Worm (Caenorhabditis elegans) whole organism, young adult: Measurements from ENCODE around the gene Y71G10AR.4.
"Not testable (repeated sequence)": the region's sequence is repeated elsewhere in the genome, so short reads cannot be mapped to it uniquely, and the experiment has no call there.

Source experiments
- B0019.2 ChIP-seq: fragments of 200-800 bp; sonication (Bioruptor generic); conservative IDR thresholded peaks from 2 replicates; pipeline ENCODE4 v1.3.6; 2022; ENCODE audit warnings: missing genetic modification reagents, missing genetic modification characterization, missing compliant biosample characterization
- D2030.7 ChIP-seq: fragments of 200-800 bp; sonication (Bioruptor generic); IDR thresholded peaks from 2 replicates; pipeline ENCODE4 v1.3.6; 2022; ENCODE audit warnings: missing genetic modification reagents, missing genetic modification characterization, missing compliant biosample characterization
- F23B12.7 ChIP-seq: sonication (generic microtip); optimal IDR thresholded peaks from 2 replicates; lab custom pipeline; 2017; ENCODE audit warnings: missing genetic modification characterization, mild to moderate bottlenecking, missing compliant biosample characterization, antibody characterized with exemption, moderate library complexity; ENCODE audit not compliant: insufficient read depth
- F33H1.4 ChIP-seq: fragments of 200-800 bp; sonication (Bioruptor generic); IDR thresholded peaks from 2 replicates; pipeline ENCODE4 v1.3.6; 2022; ENCODE audit warnings: missing genetic modification reagents, missing genetic modification characterization, missing compliant biosample characterization
- F37B4.10 ChIP-seq: fragments of 200-800 bp; sonication (Bioruptor generic); IDR thresholded peaks from 2 replicates; pipeline ENCODE4 v1.3.6; 2022; ENCODE audit warnings: missing genetic modification characterization, missing compliant biosample characterization
- F57A8.1 ChIP-seq: fragments of 200-800 bp; sonication (Bioruptor generic); optimal IDR thresholded peaks from 2 replicates; lab custom pipeline; 2018; ENCODE audit warnings: mild to moderate bottlenecking, missing genetic modification characterization, moderate library complexity, missing compliant biosample characterization
- K11D2.4 ChIP-seq: fragments of 200-800 bp; sonication (Bioruptor generic); IDR thresholded peaks from 2 replicates; pipeline ENCODE4 v1.3.6; 2022; ENCODE audit warnings: missing genetic modification reagents, missing genetic modification characterization, missing compliant biosample characterization
- T26A5.8 ChIP-seq: sonication (generic microtip); optimal IDR thresholded peaks from 2 replicates; lab custom pipeline; 2016; ENCODE audit warnings: missing genetic modification characterization, missing compliant biosample characterization
- Y56A3A.18 ChIP-seq: fragments of 200-800 bp; sonication (Bioruptor generic); IDR thresholded peaks from 2 replicates; pipeline ENCODE4 v1.3.6; 2022; ENCODE audit warnings: missing genetic modification reagents, missing genetic modification characterization, missing compliant biosample characterization
- Y67H2A.10 ChIP-seq: fragments of 200-800 bp; sonication (Bioruptor generic); conservative IDR thresholded peaks from 2 replicates; pipeline ENCODE4 v1.3.6; 2022; ENCODE audit warnings: missing genetic modification reagents, missing genetic modification characterization, missing compliant biosample characterization
- Y95B8A.8 ChIP-seq: fragments of 200-800 bp; sonication (Bioruptor generic); IDR thresholded peaks from 2 replicates; pipeline ENCODE4 v1.3.6; 2022; ENCODE audit warnings: missing genetic modification reagents, missing genetic modification characterization, missing compliant biosample characterization
- attf-5 ChIP-seq: fragments of 200-800 bp; sonication (Bioruptor generic); optimal IDR thresholded peaks from 2 replicates; lab custom pipeline; 2018; ENCODE audit warnings: mild to moderate bottlenecking, missing genetic modification characterization, missing compliant biosample characterization
- attf-6 ChIP-seq: fragments of 200-800 bp; sonication (Bioruptor generic); IDR thresholded peaks from 2 replicates; pipeline ENCODE4 v1.3.6; 2022; ENCODE audit warnings: missing genetic modification reagents, missing genetic modification characterization, missing compliant biosample characterization
- bed-2 ChIP-seq: fragments of 200-800 bp; sonication (Bioruptor generic); IDR thresholded peaks from 2 replicates; pipeline ENCODE4 v1.3.6; 2022; ENCODE audit warnings: missing genetic modification reagents, missing genetic modification characterization, missing compliant biosample characterization
- cebp-1 ChIP-seq, 2 experiments: fragments of 200-800 bp in 1 of 2; sonication (Bioruptor generic) in 1 of 2; sonication (generic microtip) in 1 of 2; IDR thresholded peaks in 1 of 2; optimal IDR thresholded peaks in 1 of 2; 2 replicates each; pipeline versions ENCODE4 v1.3.6 to Lab custom; 2017 to 2022; ENCODE audit warnings: missing compliant biosample characterization in 2 of 2, missing genetic modification characterization in 2 of 2, mild to moderate bottlenecking in 1 of 2, missing genetic modification reagents in 1 of 2, moderate library complexity in 1 of 2
- cebp-2 ChIP-seq: fragments of 200-800 bp; sonication (Bioruptor generic); IDR thresholded peaks from 2 replicates; pipeline ENCODE4 v1.3.6; 2022; ENCODE audit warnings: missing genetic modification characterization, missing compliant biosample characterization
- ceh-91 ChIP-seq: fragments of 200-800 bp; sonication (Bioruptor generic); IDR thresholded peaks from 2 replicates; pipeline ENCODE4 v1.3.6; 2022; ENCODE audit warnings: missing genetic modification reagents, missing genetic modification characterization, missing compliant biosample characterization
- die-1 ChIP-seq: sonication (generic microtip); optimal IDR thresholded peaks from 2 replicates; lab custom pipeline; 2016; ENCODE audit warnings: missing genotype, mild to moderate bottlenecking, missing genetic modification characterization, missing compliant biosample characterization
- dpff-1 ChIP-seq: sonication (generic microtip); optimal IDR thresholded peaks from 2 replicates; lab custom pipeline; 2017; ENCODE audit warnings: mild to moderate bottlenecking, missing genetic modification characterization, missing compliant biosample characterization
- dpl-1 ChIP-seq: fragments of 150-350 bp; optimal IDR thresholded peaks from 2 replicates; lab custom pipeline; 2014; ENCODE audit warnings: missing biosample characterization, missing genetic modification reagents, missing genetic modification characterization
- efl-1 ChIP-seq: fragments of 150-350 bp; optimal IDR thresholded peaks from 2 replicates; lab custom pipeline; 2014; ENCODE audit warnings: missing biosample characterization, missing genetic modification reagents, missing genetic modification characterization
- egl-44 ChIP-seq: fragments of 200-800 bp; sonication (Bioruptor generic); IDR thresholded peaks from 2 replicates; pipeline ENCODE4 v1.3.6; 2022; ENCODE audit warnings: missing genetic modification reagents, missing genetic modification characterization, missing compliant biosample characterization
- ekl-4 ChIP-seq: fragments of 200-800 bp; sonication (Bioruptor generic); IDR thresholded peaks from 2 replicates; pipeline ENCODE4 v1.3.6; 2022; ENCODE audit warnings: missing genetic modification reagents, missing genetic modification characterization, missing compliant biosample characterization
- him-1 ChIP-seq: sonication (generic microtip); optimal IDR thresholded peaks from 2 replicates; lab custom pipeline; 2016; ENCODE audit warnings: missing genotype, missing genetic modification reagents, missing genetic modification characterization, missing compliant biosample characterization
- hlh-26 ChIP-seq: fragments of 200-800 bp; sonication (Bioruptor generic); conservative IDR thresholded peaks from 2 replicates; pipeline ENCODE4 v1.3.6; 2022; ENCODE audit warnings: missing genetic modification reagents, missing genetic modification characterization, missing compliant biosample characterization
- hsf-1 ChIP-seq: fragments of 200-800 bp; sonication (Bioruptor generic); IDR thresholded peaks from 2 replicates; pipeline ENCODE4 v1.3.6; 2022; ENCODE audit warnings: missing genetic modification reagents, missing genetic modification characterization, missing compliant biosample characterization
- let-526 ChIP-seq: fragments of 200-800 bp; sonication (Bioruptor generic); IDR thresholded peaks from 2 replicates; pipeline ENCODE4 v1.3.6; 2022; ENCODE audit warnings: missing genetic modification reagents, missing genetic modification characterization, missing compliant biosample characterization
- mcd-1 ChIP-seq: fragments of 200-800 bp; sonication (Bioruptor generic); IDR thresholded peaks from 2 replicates; pipeline ENCODE4 v1.3.6; 2022; ENCODE audit warnings: missing genetic modification reagents, missing genetic modification characterization, missing compliant biosample characterization
- nfya-2 ChIP-seq: fragments of 200-800 bp; sonication (Bioruptor generic); IDR thresholded peaks from 2 replicates; pipeline ENCODE4 v1.3.6; 2022; ENCODE audit warnings: missing genetic modification reagents, missing genetic modification characterization, missing compliant biosample characterization
- nfyb-1 ChIP-seq: fragments of 200-800 bp; sonication (Bioruptor generic); IDR thresholded peaks from 2 replicates; pipeline ENCODE4 v1.3.6; 2022; ENCODE audit warnings: missing genetic modification reagents, missing genetic modification characterization, missing compliant biosample characterization
- nhr-179 ChIP-seq: sonication (generic microtip); optimal IDR thresholded peaks from 2 replicates; lab custom pipeline; 2016; ENCODE audit warnings: mild to moderate bottlenecking, missing genetic modification characterization, missing compliant biosample characterization
- nhr-27 ChIP-seq: fragments of 200-800 bp; sonication (Bioruptor generic); optimal IDR thresholded peaks from 2 replicates; lab custom pipeline; 2018; ENCODE audit warnings: mild to moderate bottlenecking, missing genetic modification characterization, moderate library complexity, missing compliant biosample characterization
- nhr-80 ChIP-seq: sonication (generic microtip); optimal IDR thresholded peaks from 2 replicates; lab custom pipeline; 2016; ENCODE audit warnings: missing genetic modification characterization, missing compliant biosample characterization
- nhr-90 ChIP-seq: sonication (generic microtip); optimal IDR thresholded peaks from 2 replicates; lab custom pipeline; 2016; ENCODE audit warnings: missing genotype, mild to moderate bottlenecking, missing genetic modification characterization, missing compliant biosample characterization
- pbrm-1 ChIP-seq: fragments of 200-800 bp; sonication (Bioruptor generic); IDR thresholded peaks from 2 replicates; pipeline ENCODE4 v1.3.6; 2022; ENCODE audit warnings: missing genetic modification reagents, missing genetic modification characterization, missing compliant biosample characterization
- pha-4 ChIP-seq: fragments of 150-350 bp; sonication (generic microtip); optimal IDR thresholded peaks from 2 replicates; lab custom pipeline; 2014; ENCODE audit warnings: missing biosample characterization, missing genetic modification reagents, missing genetic modification characterization
- rec-8 ChIP-seq, 2 experiments: sonication (generic microtip); optimal IDR thresholded peaks; 2 replicates each; lab custom pipeline; 2016; ENCODE audit warnings: mild to moderate bottlenecking in 2 of 2, missing genetic modification characterization in 2 of 2, missing genetic modification reagents in 2 of 2, missing genotype in 2 of 2, missing biosample characterization in 1 of 2, missing compliant biosample characterization in 1 of 2, moderate library complexity in 1 of 2
- repo-1 ChIP-seq: sonication (generic microtip); optimal IDR thresholded peaks from 2 replicates; lab custom pipeline; 2017; ENCODE audit warnings: mild to moderate bottlenecking, missing genetic modification characterization, missing compliant biosample characterization
- rpc-1 ChIP-seq, 2 experiments: fragments of 150-350 bp in 1 of 2; sonication (generic microtip) in 1 of 2; optimal IDR thresholded peaks; 2 replicates each; lab custom pipeline; 2014 to 2018; ENCODE audit warnings: missing biosample characterization in 1 of 2, missing genetic modification characterization in 1 of 2, missing genetic modification reagents in 1 of 2, missing genotype in 1 of 2
- sdz-38 ChIP-seq: sonication (generic microtip); optimal IDR thresholded peaks from 2 replicates; lab custom pipeline; 2016; ENCODE audit warnings: missing genotype, missing genetic modification characterization, missing compliant biosample characterization
- tbp1 ChIP-seq: fragments of 200-800 bp; sonication (Bioruptor generic); optimal IDR thresholded peaks from 2 replicates; lab custom pipeline; 2018; ENCODE audit warnings: mild to moderate bottlenecking, missing genetic modification characterization, missing compliant biosample characterization
- zfh-2 ChIP-seq: fragments of 200-800 bp; sonication (Bioruptor generic); conservative IDR thresholded peaks from 2 replicates; pipeline ENCODE4 v1.3.6; 2022; ENCODE audit warnings: missing genetic modification reagents, missing genetic modification characterization, missing compliant biosample characterization
- ztf-18 ChIP-seq: sonication (generic microtip); optimal IDR thresholded peaks from 2 replicates; lab custom pipeline; 2016; ENCODE audit warnings: missing genotype, mild to moderate bottlenecking, missing genetic modification characterization, missing compliant biosample characterization

The Y71G10AR.4 gene

DNA sequence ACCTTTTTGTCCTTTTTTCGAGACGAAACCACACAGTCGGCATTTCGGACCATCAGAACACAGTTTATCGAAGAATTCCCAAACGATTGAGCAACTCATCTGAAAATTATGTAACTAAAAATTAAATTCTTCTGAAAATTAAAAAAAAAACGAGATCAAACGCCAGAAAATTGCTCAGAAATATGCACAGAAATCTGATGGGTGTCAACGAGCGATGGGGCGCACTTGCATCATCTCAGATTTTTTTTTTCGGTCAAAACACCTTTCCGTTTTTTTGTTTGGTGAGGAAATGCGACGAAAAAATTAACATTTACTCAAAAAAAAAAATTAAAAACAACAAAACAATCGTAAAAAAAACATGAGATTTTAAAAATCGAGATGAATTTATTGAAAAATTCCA lies 17.9 kb downstream of the Y71G10AR.4 start, which contains the start of gene T04C4.3:
TSS of gene T04C4.3 (minus strand) at position 101 of the 400 bp plus-strand sequence.
- not testable (repeated sequence) for TF ChIP-seq sdz-38 (tag; lab: Kevin White, UChicago); rpc-1 (optimal IDR thresholded peaks at IDR 0.05; lab: Kevin White, UChicago); rpc-1 (tag; optimal IDR thresholded peaks at IDR 0.05; lab: Kevin White, UChicago); cebp-2 (GFP tag; lab: Robert Waterston, UW)

- TF ChIP-seq zfh-2 (GFP tag; lab: Robert Waterston, UW) (peak; percentile 85), hsf-1 (GFP tag; lab: Robert Waterston, UW) (0 out of 2 replicates have a peak, but pooled peaks have one; percentile 19), pha-4 (tag; lab: Kevin White, UChicago) (no peak), nhr-90 (tag; lab: Kevin White, UChicago) (no peak)
Observed at ce11 chrIV:2217260-2217659, 18.4 kb downstream of the Y71G10AR.4 start.

ce11 chrIV:2219334-2219755 lies 20.5 kb downstream of the Y71G10AR.4 start:
- peak; percentile 75 for TF ChIP-seq nhr-80 (tag; lab: Kevin White, UChicago)
- peak; percentile 92 for TF ChIP-seq mcd-1
- peak; percentile 60 for TF ChIP-seq ztf-18 (tag; lab: Kevin White, UChicago)
- TF ChIP-seq rec-8 (tag; optimal IDR thresholded peaks at IDR 0.05; lab: Kevin White, UChicago) = no peak
- TF ChIP-seq dpl-1 (GFP tag; lab: Kevin White, UChicago) = no peak
- no peak for TF ChIP-seq him-1 (tag; lab: Kevin White, UChicago)
- peak; percentile 49 for TF ChIP-seq nhr-90 (tag; lab: Kevin White, UChicago)
- TF ChIP-seq repo-1 = peak; percentile 95
- TF ChIP-seq Y56A3A.18 = peak; percentile 71; the same call in 1 of the 2 replicates
- no peak for TF ChIP-seq nfya-2 (GFP tag; lab: Robert Waterston, UW)
- TF ChIP-seq cebp-1 (GFP tag; IDR thresholded peaks at IDR 0.05; lab: Robert Waterston, UW) = 0 out of 2 replicates have a peak, but pooled peaks have one; percentile 50
- peak; percentile 96 for TF ChIP-seq cebp-1 (tag; optimal IDR thresholded peaks at IDR 0.05; lab: Kevin White, UChicago)
- TF ChIP-seq attf-5 (GFP tag; lab: Kevin White, UChicago) = peak; percentile 92
- no peak for TF ChIP-seq F37B4.10 (GFP tag; lab: Robert Waterston, UW)
- TF ChIP-seq nhr-27 = peak; percentile 3
- TF ChIP-seq cebp-2 (GFP tag; lab: Robert Waterston, UW) = no peak
- TF ChIP-seq hlh-26 = no peak
- TF ChIP-seq B0019.2 = no peak
- TF ChIP-seq bed-2 = peak; percentile 62; the same call in 1 of the 2 replicates
- TF ChIP-seq F33H1.4 (GFP tag; lab: Robert Waterston, UW) = peak; percentile 60
- TF ChIP-seq let-526 (GFP tag; lab: Robert Waterston, UW) = peak; percentile 93
- TF ChIP-seq Y67H2A.10 (GFP tag; lab: Robert Waterston, UW) = no peak
- peak; percentile 73 for TF ChIP-seq tbp1 (GFP tag; lab: Kevin White, UChicago)
- TF ChIP-seq attf-6 (GFP tag; lab: Robert Waterston, UW) = no peak
- no peak for TF ChIP-seq D2030.7 (GFP tag; lab: Robert Waterston, UW)
- TF ChIP-seq egl-44 (GFP tag; lab: Robert Waterston, UW) = peak; percentile 80; the same call in 1 of the 2 replicates
- peak; percentile 92 for TF ChIP-seq pbrm-1 (GFP tag; lab: Robert Waterston, UW)
- peak; percentile 23 for TF ChIP-seq T26A5.8 (tag; lab: Kevin White, UChicago)
- no peak for TF ChIP-seq Y95B8A.8 (GFP tag; lab: Robert Waterston, UW)
- TF ChIP-seq F57A8.1 (GFP tag; lab: Kevin White, UChicago) = peak; percentile 32
- peak; percentile 44; the same call in 1 of the 2 replicates for TF ChIP-seq hsf-1 (GFP tag; lab: Robert Waterston, UW)
- peak; percentile 97 for TF ChIP-seq K11D2.4 (GFP tag; lab: Robert Waterston, UW)
- no peak for TF ChIP-seq nhr-179 (tag; lab: Kevin White, UChicago)
- TF ChIP-seq die-1 (tag; lab: Kevin White, UChicago) = peak; percentile 54
- TF ChIP-seq ceh-91 (GFP tag; lab: Robert Waterston, UW) = no peak
- TF ChIP-seq F23B12.7 = no peak
- TF ChIP-seq ekl-4 (GFP tag; lab: Robert Waterston, UW) = peak; percentile 93
- TF ChIP-seq dpff-1 = peak; percentile 70
- TF ChIP-seq efl-1 (GFP tag; lab: Kevin White, UChicago) = no peak
- peak; percentile 96 for TF ChIP-seq nfyb-1
